Worm (Caenorhabditis elegans): Measurements from ENCODE around the gene F56D6.20.
"Not testable (repeated sequence)": the region's sequence is repeated elsewhere in the genome, so short reads cannot be mapped to it uniquely, and the experiment has no call there.

The F56D6.20 gene

ce11 chrIV:3906393-3906792, 6.3 kb upstream of the F56D6.20 start, which contains the start of gene F56D6.11:
TSS of gene F56D6.11 (minus strand) at chrIV:3906493.
- TF ChIP-seq nhr-237 (tag; optimal IDR thresholded peaks at IDR 0.05) (no peak), ceh-16 (tag; optimal IDR thresholded peaks at IDR 0.05) (no peak), lin-39 (tag; optimal IDR thresholded peaks at IDR 0.05) (no peak), elt-1 (tag; optimal IDR thresholded peaks at IDR 0.05) (no peak), aly-2 (tag; optimal IDR thresholded peaks at IDR 0.05) (no peak), R02D3.7 (tag; optimal IDR thresholded peaks at IDR 0.05) (no peak), sma-3 (GFP tag; optimal IDR thresholded peaks at IDR 0.05) (no peak), ceh-82 (tag; optimal IDR thresholded peaks at IDR 0.05) (no peak), ama-1 (optimal IDR thresholded peaks at IDR 0.05) (no peak), ZK546.5 (tag; optimal IDR thresholded peaks at IDR 0.05) (no peak), F13H6.1 (tag; optimal IDR thresholded peaks at IDR 0.05) (no peak), nhr-25 (tag; optimal IDR thresholded peaks at IDR 0.05) (no peak), C34F6.9 (tag; optimal IDR thresholded peaks at IDR 0.05) (no peak), egl-27 (tag; optimal IDR thresholded peaks at IDR 0.05) (no peak), unc-55 (GFP tag; optimal IDR thresholded peaks at IDR 0.05) (no peak), fos-1 (tag; optimal IDR thresholded peaks at IDR 0.05) (no peak), nhr-23 (tag; optimal IDR thresholded peaks at IDR 0.05) (no peak)

DNA sequence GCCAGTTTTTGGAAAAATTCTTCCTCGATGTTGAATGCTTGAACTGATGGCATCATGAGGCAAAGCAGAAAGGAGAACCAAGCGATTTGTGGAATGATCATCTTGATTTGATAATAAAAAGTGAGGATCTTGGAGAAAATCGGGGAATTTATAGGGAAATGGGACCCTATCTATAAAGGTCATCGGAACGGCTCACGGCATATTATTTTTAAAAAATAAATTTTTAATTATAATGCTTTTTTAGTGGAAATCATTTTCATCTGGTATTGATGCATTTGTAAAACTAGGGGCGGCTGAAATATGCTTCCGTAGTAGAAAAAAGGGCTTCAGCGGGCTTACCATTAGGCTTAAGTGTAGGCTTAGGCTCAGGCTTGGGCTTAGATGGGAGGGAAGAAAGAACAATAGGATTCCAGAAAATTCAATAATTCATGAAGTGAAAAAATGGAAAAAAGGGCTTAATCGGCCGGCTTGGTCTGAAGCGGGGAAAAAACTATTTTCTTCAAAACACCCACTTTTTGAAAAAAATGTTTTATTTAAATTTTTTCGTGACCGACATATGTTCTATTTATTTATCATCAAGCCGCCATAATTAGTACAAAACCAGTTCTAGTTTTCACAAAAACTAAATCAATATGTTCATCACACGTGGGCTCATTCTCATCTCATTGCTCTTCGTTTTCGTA, 5.1 kb upstream of the F56D6.20 start, which contains the start of the genes F56D6.22 and F56D6.12:
TSS of gene F56D6.22 (minus strand) at position 101 of the 683 bp plus-strand sequence.
TSS of gene F56D6.12 (plus strand) at position 633 of the 683 bp plus-strand sequence.
- TF ChIP-seq gmeb-1 (tag; optimal IDR thresholded peaks at IDR 0.05) = no peak
- no peak for TF ChIP-seq F13H6.1 (tag; optimal IDR thresholded peaks at IDR 0.05)
- no peak for TF ChIP-seq nhr-25 (tag; optimal IDR thresholded peaks at IDR 0.05)
- TF ChIP-seq zag-1 (tag; optimal IDR thresholded peaks at IDR 0.05) = no peak
- no peak for TF ChIP-seq mdl-1 (tag; optimal IDR thresholded peaks at IDR 0.05)
- TF ChIP-seq nhr-77 (tag; optimal IDR thresholded peaks at IDR 0.05) = no peak
- no peak for TF ChIP-seq sem-4 (tag; optimal IDR thresholded peaks at IDR 0.05)
- TF ChIP-seq alr-1 (tag; optimal IDR thresholded peaks at IDR 0.05) = no peak
- TF ChIP-seq lin-39 (tag; optimal IDR thresholded peaks at IDR 0.05) = no peak
- no peak for TF ChIP-seq ceh-16 (tag; optimal IDR thresholded peaks at IDR 0.05)
- no peak for TF ChIP-seq nhr-12 (tag; optimal IDR thresholded peaks at IDR 0.05)
- no peak for TF ChIP-seq nhr-129 (tag; optimal IDR thresholded peaks at IDR 0.05)
- no peak for TF ChIP-seq egl-27 (tag; optimal IDR thresholded peaks at IDR 0.05)
- TF ChIP-seq crh-2 (tag; optimal IDR thresholded peaks at IDR 0.05) = no peak

DNA sequence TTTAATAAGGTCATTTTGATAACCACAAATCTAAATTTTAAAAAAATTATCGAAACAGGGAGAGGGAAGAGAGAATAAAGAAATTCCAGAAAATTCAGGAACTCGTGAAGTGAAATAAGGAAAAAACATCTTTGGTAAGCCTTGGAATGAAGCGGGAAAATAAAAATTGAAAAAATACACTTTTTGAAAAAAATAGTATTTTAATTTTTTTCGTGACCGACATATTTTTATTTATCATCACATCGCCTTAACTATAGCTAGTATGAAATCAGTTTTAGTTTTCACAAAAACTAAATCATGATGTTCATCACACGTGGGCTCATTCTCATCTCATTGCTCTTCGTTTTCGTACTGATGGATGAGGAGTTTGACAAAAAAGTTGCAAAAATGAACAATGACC, 3.6 kb upstream of the F56D6.20 start, which contains the start of gene F56D6.13:
TSS of gene F56D6.13 (plus strand) at position 301 of the 400 bp plus-strand sequence.
- TF ChIP-seq F13H6.1 (tag; optimal IDR thresholded peaks at IDR 0.05) (no peak), sma-3 (GFP tag; optimal IDR thresholded peaks at IDR 0.05) (no peak), blmp-1 (tag; optimal IDR thresholded peaks at IDR 0.05; ENCODE audit: insufficient read depth) (no peak), lin-39 (tag; optimal IDR thresholded peaks at IDR 0.05) (no peak), sma-9 (GFP tag; optimal IDR thresholded peaks at IDR 0.05) (no peak), sma-9 (tag; optimal IDR thresholded peaks at IDR 0.05) (no peak), unc-39 (tag; optimal IDR thresholded peaks at IDR 0.05) (no peak), nhr-25 (tag; optimal IDR thresholded peaks at IDR 0.05) (no peak), elt-1 (tag; optimal IDR thresholded peaks at IDR 0.05) (no peak), nhr-10 (tag; optimal IDR thresholded peaks at IDR 0.05) (no peak), nhr-21 (tag; optimal IDR thresholded peaks at IDR 0.05) (no peak), mab-5 (tag; optimal IDR thresholded peaks at IDR 0.05) (no peak), nhr-12 (tag; optimal IDR thresholded peaks at IDR 0.05) (no peak), nhr-11 (tag; optimal IDR thresholded peaks at IDR 0.05) (no peak)

- TF ChIP-seq fos-1, ztf-4, ztf-11 (tag; optimal IDR thresholded peaks at IDR 0.05): not testable (repeated sequence)
Observed at ce11 chrIV:3911848-3912247, 850 bp upstream of the F56D6.20 start, which contains the start of gene F56D6.18. TSS of gene F56D6.18 (minus strand) at chrIV:3911948.

Measured in whole organism, L2 larva.